Fruit fly (Drosophila melanogaster) whole organism, wandering third instar larva: ENCODE data around the gene CG42450.

Experiments used
- Abd-B ChIP-seq: fragments of >200 bp; optimal IDR thresholded peaks from 2 replicates; lab custom pipeline; 2017; ENCODE audit warnings: missing biosample characterization, missing genetic modification characterization
- CG9705 ChIP-seq: fragments of 200-800 bp; sonication (Bioruptor generic); optimal IDR thresholded peaks from 2 replicates; lab custom pipeline; 2018; ENCODE audit warnings: missing biosample characterization, mild to moderate bottlenecking, missing genetic modification characterization
- CrebA ChIP-seq: fragments of 200-800 bp; sonication (Bioruptor generic); optimal IDR thresholded peaks from 2 replicates; lab custom pipeline; 2016; ENCODE audit warnings: missing biosample characterization, mild to moderate bottlenecking, missing genetic modification characterization, borderline replicate concordance
- Dfd ChIP-seq: fragments of >200 bp; optimal IDR thresholded peaks from 2 replicates; lab custom pipeline; 2017; ENCODE audit warnings: missing biosample characterization, missing genetic modification characterization
- Dif ChIP-seq: fragments of 200-275, 200-300 bp; sonication (Bioruptor generic); optimal IDR thresholded peaks from 2 replicates; lab custom pipeline; 2018; ENCODE audit warnings: missing biosample characterization, missing genetic modification characterization; ENCODE audit not compliant: partially characterized antibody
- GATAd ChIP-seq: sonication (Bioruptor generic); optimal IDR thresholded peaks from 2 replicates; lab custom pipeline; 2016; ENCODE audit warnings: missing biosample characterization, missing genetic modification characterization
- HLH106 ChIP-seq: fragments of 200-800 bp; optimal IDR thresholded peaks from 3 replicates; lab custom pipeline; 2019; ENCODE audit warnings: missing biosample characterization, mild to moderate bottlenecking, missing genetic modification characterization, moderate library complexity
- Hr83 ChIP-seq: fragments of 200-300 bp; sonication (Bioruptor generic); optimal IDR thresholded peaks from 2 replicates; lab custom pipeline; 2016; ENCODE audit warnings: missing biosample characterization, mild to moderate bottlenecking, missing genetic modification characterization, moderate library complexity; ENCODE audit not compliant: poor library complexity, severe bottlenecking
- Jra ChIP-seq: sonication (Bioruptor generic); optimal IDR thresholded peaks from 2 replicates; lab custom pipeline; 2016; ENCODE audit warnings: missing biosample characterization, missing genetic modification characterization
- Mio ChIP-seq: sonication (Bioruptor generic); optimal IDR thresholded peaks from 2 replicates; lab custom pipeline; 2016; ENCODE audit warnings: missing biosample characterization, missing genetic modification characterization
- Myc ChIP-seq: fragments of >200 bp; optimal IDR thresholded peaks from 2 replicates; lab custom pipeline; 2017
- N ChIP-seq: fragments of >200 bp; optimal IDR thresholded peaks from 2 replicates; lab custom pipeline; 2018; ENCODE audit warnings: missing biosample characterization, missing external identifiers, missing genetic modification characterization
- OdsH ChIP-seq: fragments of 200-800 bp; sonication (Bioruptor generic); optimal IDR thresholded peaks from 2 replicates; lab custom pipeline; 2016; ENCODE audit warnings: missing biosample characterization, mild to moderate bottlenecking, missing genetic modification characterization
- Rel ChIP-seq, 2 experiments: fragments of 200-800 bp; sonication (Bioruptor generic) in 1 of 2; optimal IDR thresholded peaks; 2 replicates in 1 of 2; 3 replicates in 1 of 2; lab custom pipeline; 2016 to 2019; ENCODE audit warnings: mild to moderate bottlenecking in 2 of 2, missing biosample characterization in 2 of 2, missing genetic modification characterization in 2 of 2, moderate library complexity in 1 of 2
- Sp1 ChIP-seq: fragments of 200-800 bp; sonication (Bioruptor generic); optimal IDR thresholded peaks from 3 replicates; lab custom pipeline; 2019; ENCODE audit warnings: missing biosample characterization, mild to moderate bottlenecking, missing genetic modification characterization, moderate library complexity
- Vsx2 ChIP-seq: fragments of 200-300, 225-300 bp; sonication (Bioruptor generic); optimal IDR thresholded peaks from 2 replicates; lab custom pipeline; 2018; ENCODE audit warnings: missing biosample characterization, missing genetic modification characterization; ENCODE audit not compliant: partially characterized antibody
- brk ChIP-seq: fragments of 200-800 bp; sonication (Bioruptor generic); optimal IDR thresholded peaks from 2 replicates; lab custom pipeline; 2016; ENCODE audit warnings: missing biosample characterization, mild to moderate bottlenecking, missing genetic modification characterization
- dl ChIP-seq, 2 experiments: fragments of 175-275, 200-275 bp in 1 of 2; fragments of 200-275 bp in 1 of 2; sonication (Bioruptor generic); optimal IDR thresholded peaks; lab custom pipeline; 2018; ENCODE audit warnings: mild to moderate bottlenecking in 2 of 2, missing biosample characterization in 2 of 2, missing genetic modification characterization in 2 of 2, moderate library complexity in 2 of 2; ENCODE audit not compliant: partially characterized antibody in 2 of 2, insufficient read depth in 1 of 2
- dmrt93B ChIP-seq: fragments of 200-800 bp; sonication (Bioruptor generic); optimal IDR thresholded peaks from 2 replicates; lab custom pipeline; 2018; ENCODE audit warnings: missing biosample characterization, mild to moderate bottlenecking, missing genetic modification characterization
- dsf ChIP-seq: sonication (Bioruptor generic); optimal IDR thresholded peaks from 2 replicates; lab custom pipeline; 2016; ENCODE audit warnings: missing biosample characterization, missing genetic modification characterization, borderline replicate concordance
- fru ChIP-seq: fragments of 200-800 bp; sonication (Bioruptor generic); optimal IDR thresholded peaks from 3 replicates; lab custom pipeline; 2016; ENCODE audit warnings: missing biosample characterization, mild to moderate bottlenecking, missing genetic modification characterization
- h ChIP-seq: fragments of 200-800 bp; sonication (Bioruptor generic); optimal IDR thresholded peaks from 3 replicates; lab custom pipeline; 2016; ENCODE audit warnings: missing biosample characterization, mild to moderate bottlenecking, missing genetic modification characterization
- jim ChIP-seq: fragments of 175-275, 200-325 bp; sonication (Bioruptor generic); optimal IDR thresholded peaks from 2 replicates; lab custom pipeline; 2016; ENCODE audit warnings: missing biosample characterization, mild to moderate bottlenecking, missing genetic modification characterization
- lola ChIP-seq: fragments of >200 bp; optimal IDR thresholded peaks from 2 replicates; lab custom pipeline; 2017; ENCODE audit warnings: missing biosample characterization, missing genetic modification characterization
- pan ChIP-seq: fragments of >200 bp; optimal IDR thresholded peaks from 2 replicates; lab custom pipeline; 2017
- psq ChIP-seq: fragments of 200-800 bp; sonication (Bioruptor generic); optimal IDR thresholded peaks from 3 replicates; lab custom pipeline; 2017; ENCODE audit warnings: missing biosample characterization, mild to moderate bottlenecking, missing genetic modification characterization, moderate library complexity
- rgr ChIP-seq: fragments of 200-800 bp; sonication (Bioruptor generic); optimal IDR thresholded peaks from 3 replicates; lab custom pipeline; 2016; ENCODE audit warnings: missing biosample characterization, mild to moderate bottlenecking, missing genetic modification characterization
- sv ChIP-seq: fragments of 200-800 bp; sonication (Bioruptor generic); optimal IDR thresholded peaks from 3 replicates; lab custom pipeline; 2016; ENCODE audit warnings: missing biosample characterization, missing genetic modification characterization
- tai ChIP-seq: sonication (Bioruptor generic); optimal IDR thresholded peaks from 2 replicates; lab custom pipeline; 2016; ENCODE audit warnings: missing biosample characterization, missing genetic modification characterization
- usp ChIP-seq: fragments of >200 bp; optimal IDR thresholded peaks from 2 replicates; lab custom pipeline; 2017; ENCODE audit warnings: missing biosample characterization, missing genetic modification characterization

The CG42450 gene

DNA sequence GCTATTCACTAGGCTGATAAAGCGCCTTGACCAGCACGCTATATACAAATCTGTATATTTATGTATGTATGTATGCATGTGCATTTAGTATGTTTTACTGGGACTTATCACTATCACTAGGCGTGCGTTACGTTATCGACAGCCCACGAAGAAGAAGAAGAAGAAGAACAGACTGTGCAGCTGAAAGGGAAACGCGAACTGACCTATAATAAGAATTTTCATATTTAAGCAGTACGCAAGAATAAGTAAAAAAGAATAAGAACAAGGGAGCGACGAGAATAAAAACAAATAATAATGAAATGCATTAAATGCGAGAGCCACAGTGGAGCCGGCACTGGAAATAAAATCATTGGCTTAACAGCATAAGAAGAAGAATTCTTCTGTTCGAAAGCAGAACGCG, 23.2 kb downstream of the CG42450 start:
- no peak for TF ChIP-seq GATAd (GFP tag; lab: Kevin White, UChicago)
- no peak for TF ChIP-seq tai

DNA sequence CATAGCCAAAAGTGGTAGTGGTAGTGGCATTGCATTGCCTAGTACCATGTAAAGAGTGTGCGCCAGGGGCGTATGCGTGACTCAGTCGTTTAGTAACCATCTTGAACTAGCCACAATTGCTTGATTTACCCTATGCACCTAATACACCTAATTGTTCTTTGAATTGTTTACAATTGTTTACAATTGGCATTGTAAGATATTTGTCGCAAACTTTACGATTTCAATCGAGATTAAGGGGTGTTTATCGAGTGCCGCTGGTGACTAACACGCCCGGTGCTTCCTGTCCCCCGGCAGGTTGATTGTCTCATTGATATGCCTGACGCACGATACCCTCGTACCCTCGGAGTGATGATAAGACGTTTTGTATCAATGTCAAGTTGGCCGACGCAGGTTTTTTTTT, 23.9 kb downstream of the CG42450 start:
- TF ChIP-seq Vsx2 (GFP tag; lab: Kevin White, UChicago), result no peak
- no peak for TF ChIP-seq dsf (GFP tag; lab: Kevin White, UChicago)
- no peak for TF ChIP-seq psq (GFP tag; lab: Kevin White, UChicago)
- no peak for TF ChIP-seq Mio (GFP tag; lab: Kevin White, UChicago)
- no peak for TF ChIP-seq Dfd (GFP tag; lab: Kevin White, UChicago)
- no peak for TF ChIP-seq Sp1 (GFP tag; lab: Kevin White, UChicago)
- no peak for TF ChIP-seq HLH106 (tag; lab: Kevin White, UChicago)
- TF ChIP-seq jim (GFP tag; lab: Kevin White, UChicago), result no peak
- no peak for TF ChIP-seq usp (GFP tag; lab: Kevin White, UChicago)
- no peak for TF ChIP-seq fru (GFP tag; lab: Kevin White, UChicago)
- no peak for TF ChIP-seq pan (lab: Kevin White, UChicago)
- TF ChIP-seq rgr, result no peak

DNA sequence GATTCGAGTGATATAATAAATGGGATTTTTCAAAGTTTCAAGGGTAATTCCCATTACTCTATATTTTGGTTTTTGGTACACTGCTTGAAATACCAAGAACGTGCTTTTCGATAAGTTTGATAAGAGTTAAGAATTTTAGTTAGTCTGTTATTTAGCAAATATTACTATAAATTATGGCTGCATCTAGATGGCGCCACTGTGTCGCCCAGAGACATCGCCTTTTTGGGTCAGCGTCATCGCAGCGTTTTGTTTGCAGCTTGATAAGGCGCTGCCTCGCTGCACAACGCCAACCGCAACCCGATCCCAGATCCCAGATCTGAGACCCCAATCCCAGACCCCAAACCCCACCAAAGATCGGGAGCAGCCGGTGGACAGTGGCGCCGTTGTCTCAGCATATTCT, 25.4 kb downstream of the CG42450 start:
- TF ChIP-seq lola (GFP tag; lab: Kevin White, UChicago), result no peak
- no peak for TF ChIP-seq N (GFP tag; lab: Kevin White, UChicago)
- no peak for TF ChIP-seq h (GFP tag; lab: Kevin White, UChicago)
- no peak for TF ChIP-seq Rel (GFP tag; optimal IDR thresholded peaks at IDR 0.05; lab: Kevin White, UChicago)
- no peak for TF ChIP-seq Rel (tag; optimal IDR thresholded peaks at IDR 0.05; lab: Kevin White, UChicago)
- TF ChIP-seq Myc (lab: Kevin White, UChicago), result no peak
- TF ChIP-seq Jra (GFP tag; lab: Kevin White, UChicago), result no peak
- no peak for TF ChIP-seq fru (GFP tag; lab: Kevin White, UChicago)
- no peak for TF ChIP-seq rgr
- TF ChIP-seq psq (GFP tag; lab: Kevin White, UChicago), result no peak
- TF ChIP-seq dmrt93B (GFP tag; lab: Kevin White, UChicago), result no peak
- no peak for TF ChIP-seq dl (GFP tag; optimal IDR thresholded peaks at IDR 0.05; lab: Kevin White, UChicago; ENCODE audit: insufficient read depth in 1 of 2, partially characterized antibody in 2 of 2)
- TF ChIP-seq pan (lab: Kevin White, UChicago), result no peak
- TF ChIP-seq Dfd (GFP tag; lab: Kevin White, UChicago), result no peak
- no peak for TF ChIP-seq GATAd (GFP tag; lab: Kevin White, UChicago)
- no peak for TF ChIP-seq brk (GFP tag; lab: Kevin White, UChicago)
- no peak for TF ChIP-seq Abd-B

DNA sequence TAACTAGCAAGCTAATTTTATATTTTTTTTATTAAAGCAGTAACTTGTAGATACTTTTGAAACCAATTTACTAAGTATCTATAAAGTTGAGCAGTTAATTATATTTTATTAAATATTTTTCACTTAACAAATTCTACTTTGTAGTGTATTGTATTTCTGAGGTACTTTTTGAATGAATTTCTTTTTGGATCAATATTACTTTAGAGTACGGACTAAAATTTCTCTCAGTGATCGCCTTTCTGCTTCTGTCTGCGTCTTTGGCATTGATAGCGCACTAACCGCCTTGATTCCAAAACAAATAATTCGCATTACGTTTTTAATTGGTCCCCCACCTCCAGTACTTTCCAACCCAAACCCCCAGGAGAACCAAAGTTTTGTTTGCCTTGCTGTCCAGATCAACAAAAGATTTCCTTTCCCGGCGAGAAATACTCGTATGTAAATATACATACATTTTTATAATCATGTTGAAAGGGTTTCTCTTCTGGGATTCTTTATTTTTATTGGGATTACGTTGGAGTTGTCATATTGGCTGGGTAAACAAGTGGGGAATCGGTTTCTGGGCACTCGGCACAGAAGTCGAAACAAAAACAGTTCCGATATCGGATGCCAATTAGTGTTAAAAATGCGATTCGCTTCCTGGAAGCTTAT, 26.0 kb downstream of the CG42450 start:
- TF ChIP-seq h (GFP tag; lab: Kevin White, UChicago), result no peak
- TF ChIP-seq pan (lab: Kevin White, UChicago), result no peak
- no peak for TF ChIP-seq GATAd (GFP tag; lab: Kevin White, UChicago)
- no peak for TF ChIP-seq brk (GFP tag; lab: Kevin White, UChicago)
- TF ChIP-seq Dfd (GFP tag; lab: Kevin White, UChicago), result no peak
- no peak for TF ChIP-seq Hr83 (GFP tag; lab: Kevin White, UChicago)
- TF ChIP-seq Sp1 (GFP tag; lab: Kevin White, UChicago), result peak; percentile 30
- peak; percentile 5 for TF ChIP-seq CG9705
- no peak for TF ChIP-seq Dif
- no peak for TF ChIP-seq CrebA (GFP tag; lab: Kevin White, UChicago)
- TF ChIP-seq dl (GFP tag; optimal IDR thresholded peaks at IDR 0.05; lab: Kevin White, UChicago; ENCODE audit: insufficient read depth in 1 of 2, partially characterized antibody in 2 of 2), result no peak
- no peak for TF ChIP-seq tai
- TF ChIP-seq lola (GFP tag; lab: Kevin White, UChicago), result no peak
- no peak for TF ChIP-seq HLH106 (tag; lab: Kevin White, UChicago)
- no peak for TF ChIP-seq Vsx2 (GFP tag; lab: Kevin White, UChicago)
- no peak for TF ChIP-seq usp (GFP tag; lab: Kevin White, UChicago)
- no peak for TF ChIP-seq rgr
- TF ChIP-seq psq (GFP tag; lab: Kevin White, UChicago), result peak; percentile 2
- no peak for TF ChIP-seq jim (GFP tag; lab: Kevin White, UChicago)
- TF ChIP-seq sv, result no peak
- TF ChIP-seq OdsH (GFP tag; lab: Kevin White, UChicago), result no peak
